Fruit fly (Drosophila melanogaster) Kc167 (cell line): ENCODE data around the gene Ibf2.

Experiments
- Sin3A ChIP-seq: fragments of >200 bp; optimal IDR thresholded peaks from 2 replicates; lab custom pipeline; 2018; ENCODE audit warnings: missing external identifiers
- h ChIP-seq: fragments of >200 bp; optimal IDR thresholded peaks from 3 replicates; lab custom pipeline; 2018; ENCODE audit warnings: missing external identifiers
- insv ChIP-seq: fragments of >200 bp; optimal IDR thresholded peaks from 3 replicates; lab custom pipeline; 2018; ENCODE audit warnings: missing external identifiers
- psq ChIP-seq: fragments of >200 bp; optimal IDR thresholded peaks from 2 replicates; lab custom pipeline; 2017; ENCODE audit warnings: missing external identifiers
- ttk ChIP-seq: sonication (Bioruptor generic); optimal IDR thresholded peaks from 2 replicates; lab custom pipeline; 2017; ENCODE audit warnings: missing external identifiers

DNA sequence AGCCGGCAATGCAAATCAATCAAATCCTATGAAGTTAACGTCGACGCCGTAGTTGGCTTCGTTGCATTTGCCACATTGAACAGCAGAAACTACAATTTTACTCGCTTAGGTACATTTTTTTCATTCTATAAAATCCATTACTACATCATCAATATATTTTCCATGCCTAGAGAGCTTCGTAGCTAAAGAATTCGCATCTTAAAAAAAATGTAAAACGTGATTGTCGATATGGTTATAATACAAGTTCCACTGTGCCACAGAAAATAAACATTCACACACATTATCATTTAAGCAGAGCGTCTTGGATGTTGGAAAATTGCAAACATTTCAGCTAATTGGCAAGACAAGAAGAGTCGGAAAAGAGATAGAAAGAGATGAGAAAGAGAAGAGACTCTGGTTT is 30.4 kb downstream of the Ibf2 start:
- TF ChIP-seq psq (no peak), h (lab: Kevin White, UChicago) (no peak), insv (lab: Kevin White, UChicago) (no peak), ttk (lab: Kevin White, UChicago) (no peak), Sin3A (lab: Kevin White, UChicago) (no peak)
